Fruit fly (Drosophila melanogaster) whole organism, embryonic: ENCODE results near the gene AGO2.

Experiments used
- Bdp1 ChIP-seq: fragments of 200-800 bp; sonication (Bioruptor generic); optimal IDR thresholded peaks from 3 replicates; lab custom pipeline; 2016; ENCODE audit warnings: missing biosample characterization, missing genetic modification characterization
- CG10543 ChIP-seq: fragments of 200-800 bp; sonication (Bioruptor generic); optimal IDR thresholded peaks from 3 replicates; lab custom pipeline; 2017; ENCODE audit warnings: missing biosample characterization, mild to moderate bottlenecking, missing genetic modification characterization, moderate library complexity
- CG11085 ChIP-seq: fragments of 200-800 bp; sonication (Bioruptor generic); IDR thresholded peaks from 2 replicates; pipeline ENCODE4 v1.3.6; 2022; ENCODE audit warnings: missing biosample characterization, missing genetic modification characterization
- CG13894 ChIP-seq: fragments of 200-800 bp; sonication (Bioruptor generic); optimal IDR thresholded peaks from 3 replicates; lab custom pipeline; 2018; ENCODE audit warnings: missing biosample characterization, mild to moderate bottlenecking, missing genetic modification characterization, moderate library complexity
- CG14441 ChIP-seq: fragments of 200-800 bp; sonication (Bioruptor generic); IDR thresholded peaks from 2 replicates; pipeline ENCODE4 v1.3.6; 2022; ENCODE audit warnings: missing biosample characterization, missing genetic modification characterization
- CG15514 ChIP-seq: fragments of 200-800 bp; sonication (Bioruptor generic); optimal IDR thresholded peaks from 3 replicates; lab custom pipeline; 2017; ENCODE audit warnings: missing biosample characterization, missing genetic modification characterization, mild to moderate bottlenecking, moderate library complexity, missing genetic modification reagents
- CG2678 ChIP-seq: fragments of 200-800 bp; sonication (Bioruptor generic); optimal IDR thresholded peaks from 3 replicates; lab custom pipeline; 2019; ENCODE audit warnings: missing biosample characterization, mild to moderate bottlenecking, missing genetic modification characterization, moderate library complexity
- CG33557 ChIP-seq: fragments of 200-800 bp; sonication (Bioruptor generic); optimal IDR thresholded peaks from 2 replicates; lab custom pipeline; 2019; ENCODE audit warnings: missing biosample characterization, mild to moderate bottlenecking, missing genetic modification characterization, moderate library complexity
- CG42726 ChIP-seq: fragments of 200-800 bp; sonication (Bioruptor generic); IDR thresholded peaks from 2 replicates; pipeline ENCODE4 v1.3.6; 2022; ENCODE audit warnings: missing biosample characterization, missing genetic modification characterization; ENCODE audit not compliant: partially characterized antibody
- CG6654 ChIP-seq: fragments of 200-800 bp; sonication (Bioruptor generic); optimal IDR thresholded peaks from 2 replicates; lab custom pipeline; 2017; ENCODE audit warnings: missing biosample characterization, mild to moderate bottlenecking, missing genetic modification characterization
- CG6683 ChIP-seq: fragments of 200-800 bp; sonication (Bioruptor generic); optimal IDR thresholded peaks from 2 replicates; lab custom pipeline; 2017; ENCODE audit warnings: missing biosample characterization, mild to moderate bottlenecking, missing genetic modification characterization, missing genetic modification reagents
- CG7357 ChIP-seq: fragments of 200-800 bp; sonication (Bioruptor generic); IDR thresholded peaks from 3 replicates; pipeline ENCODE4 v1.3.6; 2022; ENCODE audit warnings: missing biosample characterization, missing genetic modification characterization
- CG7372 ChIP-seq: fragments of 200-800 bp; sonication (Bioruptor generic); IDR thresholded peaks from 2 replicates; pipeline ENCODE4 v1.3.6; 2022; ENCODE audit warnings: missing biosample characterization, missing genetic modification characterization
- CG7556 ChIP-seq: fragments of 200-800 bp; sonication (Bioruptor generic); optimal IDR thresholded peaks from 2 replicates; lab custom pipeline; 2017; ENCODE audit warnings: missing biosample characterization, mild to moderate bottlenecking, missing genetic modification characterization
- CG7786 ChIP-seq: fragments of 200-800 bp; sonication (Bioruptor generic); optimal IDR thresholded peaks from 2 replicates; lab custom pipeline; 2016; ENCODE audit warnings: missing biosample characterization, missing genetic modification characterization
- Chrac-16 ChIP-seq: fragments of 200-800 bp; sonication (Bioruptor generic); optimal IDR thresholded peaks from 3 replicates; lab custom pipeline; 2016; ENCODE audit warnings: missing biosample characterization, missing genetic modification characterization
- CkIIα-i1 ChIP-seq: fragments of 200-800 bp; sonication (Bioruptor generic); IDR thresholded peaks from 2 replicates; pipeline ENCODE4 v1.3.6; 2022; ENCODE audit warnings: missing biosample characterization, missing genetic modification characterization
- CoRest ChIP-seq: fragments of 200-800 bp; sonication (Bioruptor generic); optimal IDR thresholded peaks from 3 replicates; lab custom pipeline; 2018; ENCODE audit warnings: missing biosample characterization, mild to moderate bottlenecking, missing genetic modification characterization, moderate library complexity
- CrebB ChIP-seq: fragments of 200-800 bp; sonication (Bioruptor generic); optimal IDR thresholded peaks from 3 replicates; lab custom pipeline; 2018; ENCODE audit warnings: missing biosample characterization, mild to moderate bottlenecking, missing genetic modification characterization
- Drgx ChIP-seq: fragments of 200-800 bp; sonication (Bioruptor generic); IDR thresholded peaks from 2 replicates; pipeline ENCODE4 v1.3.6; 2022; ENCODE audit warnings: missing biosample characterization, missing genetic modification characterization
- Hr51 ChIP-seq, 2 experiments: fragments of 200-800 bp; sonication (Bioruptor generic); optimal IDR thresholded peaks; 2 replicates in 1 of 2; 3 replicates in 1 of 2; lab custom pipeline; 2016 to 2018; ENCODE audit warnings: missing biosample characterization in 2 of 2, missing genetic modification characterization in 2 of 2, mild to moderate bottlenecking in 1 of 2, moderate library complexity in 1 of 2
- MESR4 ChIP-seq: fragments of 200-800 bp; sonication (Bioruptor generic); optimal IDR thresholded peaks from 2 replicates; lab custom pipeline; 2018; ENCODE audit warnings: missing biosample characterization, mild to moderate bottlenecking, missing genetic modification characterization, moderate library complexity
- MTF-1 ChIP-seq: fragments of 200-800 bp; sonication (Bioruptor generic); optimal IDR thresholded peaks from 2 replicates; lab custom pipeline; 2018; ENCODE audit warnings: missing biosample characterization, mild to moderate bottlenecking, missing genetic modification characterization, borderline replicate concordance
- Mad ChIP-seq: fragments of 200-800 bp; sonication (Bioruptor generic); optimal IDR thresholded peaks from 2 replicates; lab custom pipeline; 2016; ENCODE audit warnings: missing biosample characterization, missing genetic modification characterization
- Max ChIP-seq: fragments of 200-800 bp; sonication (Bioruptor generic); optimal IDR thresholded peaks from 2 replicates; lab custom pipeline; 2016; ENCODE audit warnings: missing biosample characterization, mild to moderate bottlenecking, missing genetic modification characterization
- Mes4 ChIP-seq: fragments of 200-800 bp; sonication (Bioruptor generic); optimal IDR thresholded peaks from 2 replicates; lab custom pipeline; 2016; ENCODE audit warnings: missing biosample characterization, missing genetic modification characterization
- Mrtf ChIP-seq: fragments of 200-800 bp; sonication (Bioruptor generic); IDR thresholded peaks from 3 replicates; pipeline ENCODE4 v1.3.6; 2022; ENCODE audit warnings: missing biosample characterization, missing genetic modification characterization
- Myb ChIP-seq: fragments of 200-800 bp; sonication (Bioruptor generic); optimal IDR thresholded peaks from 2 replicates; lab custom pipeline; 2016; ENCODE audit warnings: missing biosample characterization, missing genetic modification characterization
- Neu2 ChIP-seq: fragments of 200-800 bp; sonication (Bioruptor generic); optimal IDR thresholded peaks from 3 replicates; lab custom pipeline; 2016; ENCODE audit warnings: missing biosample characterization, missing genetic modification characterization, borderline replicate concordance
- YL-1 ChIP-seq: fragments of 200-800 bp; sonication (Bioruptor generic); optimal IDR thresholded peaks from 3 replicates; lab custom pipeline; 2017; ENCODE audit warnings: missing biosample characterization, mild to moderate bottlenecking, missing genetic modification characterization
- chn ChIP-seq: fragments of 200-800 bp; sonication (Bioruptor generic); optimal IDR thresholded peaks from 2 replicates; lab custom pipeline; 2016; ENCODE audit warnings: missing biosample characterization, missing genetic modification characterization
- ci ChIP-seq: fragments of 200-800 bp; sonication (Bioruptor generic); IDR thresholded peaks from 3 replicates; pipeline ENCODE4 v1.3.6; 2022; ENCODE audit warnings: missing biosample characterization, missing genetic modification characterization
- eyg ChIP-seq: fragments of 200-800 bp; sonication (Bioruptor generic); optimal IDR thresholded peaks from 3 replicates; lab custom pipeline; 2016; ENCODE audit warnings: missing biosample characterization, missing genetic modification characterization
- fru ChIP-seq: fragments of >200 bp; optimal IDR thresholded peaks from 2 replicates; lab custom pipeline; 2017
- gcm2 ChIP-seq: fragments of 200-800 bp; sonication (Bioruptor generic); optimal IDR thresholded peaks from 2 replicates; lab custom pipeline; 2016; ENCODE audit warnings: missing biosample characterization, missing genetic modification characterization
- gro ChIP-seq: fragments of 200-800 bp; sonication (Bioruptor generic); optimal IDR thresholded peaks from 2 replicates; lab custom pipeline; 2016; ENCODE audit warnings: missing biosample characterization, missing genetic modification characterization
- jing ChIP-seq: fragments of 200-800 bp; sonication (Bioruptor generic); optimal IDR thresholded peaks from 2 replicates; lab custom pipeline; 2018; ENCODE audit warnings: missing biosample characterization, mild to moderate bottlenecking, missing genetic modification characterization
- lbe ChIP-seq: fragments of 200-800 bp; sonication (Bioruptor generic); optimal IDR thresholded peaks from 2 replicates; lab custom pipeline; 2016; ENCODE audit warnings: missing biosample characterization, mild to moderate bottlenecking, missing genetic modification characterization
- lola ChIP-seq, 3 experiments: fragments of >200 bp in 2 of 3; fragments of 200-800 bp in 1 of 3; sonication (Bioruptor generic) in 1 of 3; optimal IDR thresholded peaks; 2 replicates each; lab custom pipeline; 2017 to 2019; ENCODE audit warnings: missing biosample characterization in 3 of 3, missing genetic modification characterization in 3 of 3, mild to moderate bottlenecking in 1 of 3, moderate library complexity in 1 of 3
- nerfin-1 ChIP-seq: fragments of 200-800 bp; sonication (Bioruptor generic); optimal IDR thresholded peaks from 3 replicates; lab custom pipeline; 2019; ENCODE audit warnings: missing biosample characterization, mild to moderate bottlenecking, missing genetic modification characterization, moderate library complexity
- nerfin-2 ChIP-seq: fragments of 200-800 bp; sonication (Bioruptor generic); IDR thresholded peaks from 2 replicates; pipeline ENCODE4 v1.3.6; 2022; ENCODE audit warnings: missing biosample characterization, missing genetic modification characterization; ENCODE audit not compliant: partially characterized antibody
- prd ChIP-seq, 3 experiments: fragments of >200 bp in 2 of 3; fragments of 200-800 bp in 1 of 3; sonication (Bioruptor generic) in 1 of 3; optimal IDR thresholded peaks in 2 of 3; IDR thresholded peaks in 1 of 3; 2 replicates in 2 of 3; 3 replicates in 1 of 3; pipeline versions ENCODE4 v1.3.6 to Lab custom; 2017 to 2022; ENCODE audit warnings: missing biosample characterization in 1 of 3, missing genetic modification characterization in 1 of 3
- pros ChIP-seq: fragments of 200-800 bp; sonication (Bioruptor generic); optimal IDR thresholded peaks from 3 replicates; lab custom pipeline; 2019; ENCODE audit warnings: missing biosample characterization, mild to moderate bottlenecking, missing genetic modification characterization, moderate library complexity
- pum ChIP-seq: fragments of 200-800 bp; sonication (Bioruptor generic); optimal IDR thresholded peaks from 2 replicates; lab custom pipeline; 2016; ENCODE audit warnings: missing biosample characterization, missing genetic modification characterization
- ro ChIP-seq: fragments of 200-800 bp; sonication (Bioruptor generic); IDR thresholded peaks from 2 replicates; pipeline ENCODE4 v1.3.6; 2022; ENCODE audit warnings: missing biosample characterization, missing genetic modification characterization
- ssp ChIP-seq: fragments of 200-800 bp; sonication (Bioruptor generic); IDR thresholded peaks from 2 replicates; pipeline ENCODE4 v1.3.6; 2022; ENCODE audit warnings: missing biosample characterization, missing genetic modification characterization
- tup ChIP-seq: fragments of 200-800 bp; sonication (Bioruptor generic); optimal IDR thresholded peaks from 2 replicates; lab custom pipeline; 2016; ENCODE audit warnings: missing biosample characterization, mild to moderate bottlenecking, missing genetic modification characterization, moderate library complexity
- vfl ChIP-seq: fragments of 200-800 bp; sonication (Bioruptor generic); optimal IDR thresholded peaks from 2 replicates; lab custom pipeline; 2016; ENCODE audit warnings: missing biosample characterization, missing genetic modification characterization
- zf30C ChIP-seq: fragments of 200-800 bp; sonication (Bioruptor generic); optimal IDR thresholded peaks from 3 replicates; lab custom pipeline; 2018; ENCODE audit warnings: missing biosample characterization, mild to moderate bottlenecking, missing genetic modification characterization

AGO2 gene

dm6 chr3L:15537916-15538581 is 15.9 kb upstream of the AGO2 start (continued):
- TF ChIP-seq fru (lab: Kevin White, UChicago), result no peak
- no peak for TF ChIP-seq MESR4 (GFP tag; lab: Kevin White, UChicago)
- TF ChIP-seq gro (GFP tag; lab: Kevin White, UChicago), result peak; percentile 20
- TF ChIP-seq gcm2 (GFP tag; lab: Kevin White, UChicago), result no peak
- no peak for TF ChIP-seq nerfin-2 (GFP tag; lab: Robert Waterston, UW)
- peak; percentile 46 for TF ChIP-seq pum (GFP tag; lab: Kevin White, UChicago)
- no peak for TF ChIP-seq YL-1 (GFP tag; lab: Kevin White, UChicago)
- no peak for TF ChIP-seq CG42726
- no peak for TF ChIP-seq CG10543 (GFP tag; lab: Kevin White, UChicago)
- TF ChIP-seq eyg (GFP tag; lab: Kevin White, UChicago), result no peak
- peak; percentile 55 for TF ChIP-seq Max (GFP tag; lab: Kevin White, UChicago)
- TF ChIP-seq Mad, result peak; percentile 1
- peak; percentile 19 for TF ChIP-seq CG6654 (GFP tag; lab: Kevin White, UChicago)
- TF ChIP-seq MTF-1 (GFP tag; lab: Kevin White, UChicago), result no peak
- no peak for TF ChIP-seq prd (optimal IDR thresholded peaks at IDR 0.05; lab: Kevin White, UChicago)
- peak; percentile 73; the same call in 2 of the 3 replicates for TF ChIP-seq prd (GFP tag; IDR thresholded peaks at IDR 0.05; lab: Robert Waterston, UW)
- TF ChIP-seq CoRest (tag; lab: Kevin White, UChicago), result peak; percentile 81
- TF ChIP-seq Mrtf (GFP tag; lab: Robert Waterston, UW), result no peak
- peak; percentile 19 for TF ChIP-seq chn (GFP tag; lab: Kevin White, UChicago)
- no peak for TF ChIP-seq Neu2 (GFP tag; lab: Kevin White, UChicago)
- no peak for TF ChIP-seq CG13894
- TF ChIP-seq CG6683 (GFP tag; lab: Kevin White, UChicago), result peak; percentile 6
- peak; percentile 14 to 86 for TF ChIP-seq Hr51 (GFP tag; optimal IDR thresholded peaks at IDR 0.05; lab: Kevin White, UChicago)
- peak; percentile 12 for TF ChIP-seq Myb (GFP tag; lab: Kevin White, UChicago)
- peak; percentile 44 for TF ChIP-seq zf30C (GFP tag; lab: Kevin White, UChicago)
- TF ChIP-seq CkIIα-i1 (GFP tag; lab: Robert Waterston, UW), result no peak
- TF ChIP-seq CG14441, result 0 out of 2 replicates have a peak, but pooled peaks have one; percentile 41
- peak; percentile 24 for TF ChIP-seq Bdp1 (GFP tag; lab: Kevin White, UChicago)
- no peak for TF ChIP-seq CG7786
- no peak for TF ChIP-seq tup (GFP tag; lab: Kevin White, UChicago)
- TF ChIP-seq ci (GFP tag; lab: Robert Waterston, UW), result no peak
- TF ChIP-seq CG33557 (GFP tag; lab: Kevin White, UChicago), result peak; percentile 46
- TF ChIP-seq CG7556 (GFP tag; lab: Kevin White, UChicago), result peak; percentile 82
- no peak for TF ChIP-seq vfl
- TF ChIP-seq CG7372, result no peak
- TF ChIP-seq ssp, result peak; percentile 19; the same call in 1 of the 2 replicates
- peak in 1 of 3 experiments; percentile 76 for TF ChIP-seq lola (GFP tag; optimal IDR thresholded peaks at IDR 0.05; lab: Kevin White, UChicago)
- TF ChIP-seq CG15514 (GFP tag; lab: Kevin White, UChicago), result peak; percentile 14
- no peak for TF ChIP-seq CrebB
- peak; percentile 2 for TF ChIP-seq Mes4 (GFP tag; lab: Kevin White, UChicago)
- no peak for TF ChIP-seq ro (GFP tag; lab: Robert Waterston, UW)
- peak; percentile 58 for TF ChIP-seq nerfin-1 (tag; lab: Kevin White, UChicago)
- TF ChIP-seq CG11085 (GFP tag; lab: Robert Waterston, UW), result no peak
- peak; percentile 87 for TF ChIP-seq CG2678
- peak; percentile 47; the same call in 1 of the 3 replicates for TF ChIP-seq CG7357 (GFP tag; lab: Robert Waterston, UW)
- no peak for TF ChIP-seq lbe
- TF ChIP-seq pros, result no peak
- TF ChIP-seq Drgx (GFP tag; lab: Robert Waterston, UW), result peak; percentile 56
- TF ChIP-seq Chrac-16 (GFP tag; lab: Kevin White, UChicago), result peak; percentile 50
- peak; percentile 23 for TF ChIP-seq jing (GFP tag; lab: Kevin White, UChicago)
